Fruit fly (Drosophila melanogaster) whole organism, embryonic: ENCODE data around the gene CG6294.
A peak's percentile ranks its signal among the peaks of the same experiment; 100 is the strongest.

Experiments
- ATbp ChIP-seq: fragments of 200-800 bp; sonication (Bioruptor generic); optimal IDR thresholded peaks from 2 replicates; lab custom pipeline; 2017; ENCODE audit warnings: missing biosample characterization, mild to moderate bottlenecking, missing genetic modification characterization, missing genetic modification reagents
- Asciz ChIP-seq: fragments of 200-800 bp; sonication (Bioruptor generic); optimal IDR thresholded peaks from 2 replicates; lab custom pipeline; 2017; ENCODE audit warnings: missing biosample characterization, mild to moderate bottlenecking, missing genetic modification characterization, missing genetic modification reagents
- Atf-2 ChIP-seq: fragments of 200-800 bp; sonication (Bioruptor generic); optimal IDR thresholded peaks from 2 replicates; lab custom pipeline; 2016; ENCODE audit warnings: missing biosample characterization, missing genetic modification characterization
- CG12659 ChIP-seq: fragments of 200-800 bp; sonication (Bioruptor generic); optimal IDR thresholded peaks from 3 replicates; lab custom pipeline; 2017; ENCODE audit warnings: mild to moderate bottlenecking, missing biosample characterization, missing genetic modification reagents, missing genetic modification characterization
- CG16863 ChIP-seq: fragments of 200-800 bp; sonication (Bioruptor generic); optimal IDR thresholded peaks from 3 replicates; lab custom pipeline; 2016; ENCODE audit warnings: missing biosample characterization, missing genetic modification characterization
- CG17359 ChIP-seq: fragments of 200-800 bp; sonication (Bioruptor generic); optimal IDR thresholded peaks from 3 replicates; lab custom pipeline; 2018; ENCODE audit warnings: missing biosample characterization, mild to moderate bottlenecking, missing genetic modification characterization, moderate library complexity
- CG17361 ChIP-seq: fragments of 200-800 bp; sonication (Bioruptor generic); IDR thresholded peaks from 3 replicates; pipeline ENCODE4 v1.3.6; 2022; ENCODE audit warnings: missing biosample characterization, missing genetic modification characterization
- CG2116 ChIP-seq: fragments of 200-800 bp; sonication (Bioruptor generic); optimal IDR thresholded peaks from 3 replicates; lab custom pipeline; 2018; ENCODE audit warnings: missing biosample characterization, mild to moderate bottlenecking, missing genetic modification characterization
- CG2199 ChIP-seq: fragments of 200-800 bp; sonication (Bioruptor generic); IDR thresholded peaks from 3 replicates; pipeline ENCODE4 v1.3.6; 2022; ENCODE audit warnings: missing biosample characterization, missing genetic modification characterization
- CG2678 ChIP-seq: fragments of 200-800 bp; sonication (Bioruptor generic); optimal IDR thresholded peaks from 3 replicates; lab custom pipeline; 2019; ENCODE audit warnings: missing biosample characterization, mild to moderate bottlenecking, missing genetic modification characterization, moderate library complexity
- CG3407 ChIP-seq: fragments of 200-800 bp; sonication (Bioruptor generic); optimal IDR thresholded peaks from 2 replicates; lab custom pipeline; 2018; ENCODE audit warnings: missing biosample characterization, mild to moderate bottlenecking, missing genetic modification characterization
- CG4404 ChIP-seq: fragments of 200-800 bp; sonication (Bioruptor generic); IDR thresholded peaks from 2 replicates; pipeline ENCODE4 v1.3.6; 2022; ENCODE audit warnings: missing biosample characterization, missing genetic modification characterization
- CG4730 ChIP-seq: fragments of 200-800 bp; sonication (Bioruptor generic); IDR thresholded peaks from 2 replicates; pipeline ENCODE4 v1.3.6; 2022; ENCODE audit warnings: missing biosample characterization, missing genetic modification characterization
- CG6813 ChIP-seq: fragments of 200-800 bp; sonication (Bioruptor generic); optimal IDR thresholded peaks from 2 replicates; lab custom pipeline; 2017; ENCODE audit warnings: missing biosample characterization, missing genetic modification characterization, mild to moderate bottlenecking, moderate library complexity, missing genetic modification reagents
- CTCF ChIP-seq: fragments of 200-800 bp; sonication (Bioruptor generic); optimal IDR thresholded peaks from 2 replicates; lab custom pipeline; 2017; ENCODE audit warnings: missing biosample characterization, mild to moderate bottlenecking, missing genetic modification characterization, moderate library complexity
- Deaf1 ChIP-seq: fragments of 200-800 bp; optimal IDR thresholded peaks from 3 replicates; lab custom pipeline; 2019; ENCODE audit warnings: missing biosample characterization, mild to moderate bottlenecking, missing genetic modification characterization, moderate library complexity
- Dfd ChIP-seq, 2 experiments: fragments of >200 bp; optimal IDR thresholded peaks; 2 replicates each; lab custom pipeline; 2017; ENCODE audit warnings: missing biosample characterization in 2 of 2, missing genetic modification characterization in 2 of 2
- Dref ChIP-seq: fragments of 200-800 bp; sonication (Bioruptor generic); IDR thresholded peaks from 2 replicates; pipeline ENCODE4 v1.3.6; 2022; ENCODE audit warnings: missing biosample characterization, missing genetic modification characterization
- Gsc ChIP-seq: fragments of 200-800 bp; sonication (Bioruptor generic); IDR thresholded peaks from 2 replicates; pipeline ENCODE4 v1.3.6; 2022; ENCODE audit warnings: missing biosample characterization, missing genetic modification characterization
- Lpt ChIP-seq: fragments of >200 bp; optimal IDR thresholded peaks from 2 replicates; lab custom pipeline; 2018; ENCODE audit warnings: missing biosample characterization, missing genetic modification characterization
- MTF-1 ChIP-seq: fragments of 200-800 bp; sonication (Bioruptor generic); optimal IDR thresholded peaks from 2 replicates; lab custom pipeline; 2018; ENCODE audit warnings: missing biosample characterization, mild to moderate bottlenecking, missing genetic modification characterization, borderline replicate concordance
- Sry-β ChIP-seq: fragments of 200-800 bp; sonication (Bioruptor generic); optimal IDR thresholded peaks from 2 replicates; lab custom pipeline; 2018; ENCODE audit warnings: missing biosample characterization, mild to moderate bottlenecking, missing genetic modification characterization, moderate library complexity
- Stat92E ChIP-seq, 3 experiments: fragments of >200 bp in 2 of 3; fragments of 200-800 bp in 1 of 3; sonication (Bioruptor generic) in 1 of 3; optimal IDR thresholded peaks; 2 replicates each; lab custom pipeline; 2017 to 2019; ENCODE audit warnings: missing biosample characterization in 3 of 3, missing genetic modification characterization in 3 of 3, mild to moderate bottlenecking in 1 of 3, moderate library complexity in 1 of 3
- Taf1 ChIP-seq: fragments of 200-800 bp; sonication (Bioruptor generic); IDR thresholded peaks from 2 replicates; pipeline ENCODE4 v1.3.6; 2022; ENCODE audit warnings: missing biosample characterization, missing genetic modification characterization
- Vsx1 ChIP-seq: fragments of 200-800 bp; sonication (Bioruptor generic); optimal IDR thresholded peaks from 2 replicates; lab custom pipeline; 2017; ENCODE audit warnings: missing biosample characterization, mild to moderate bottlenecking, missing genetic modification characterization, missing genetic modification reagents
- ara ChIP-seq: fragments of 200-800 bp; sonication (Bioruptor generic); IDR thresholded peaks from 2 replicates; pipeline ENCODE4 v1.3.6; 2022; ENCODE audit warnings: missing biosample characterization, missing genetic modification characterization
- az2 ChIP-seq: fragments of 200-800 bp; sonication (Bioruptor generic); optimal IDR thresholded peaks from 3 replicates; lab custom pipeline; 2016; ENCODE audit warnings: missing biosample characterization, missing genetic modification characterization
- bab2 ChIP-seq: fragments of 200-800 bp; sonication (Bioruptor generic); optimal IDR thresholded peaks from 2 replicates; lab custom pipeline; 2016; ENCODE audit warnings: missing biosample characterization, missing genetic modification characterization
- bigmax ChIP-seq: fragments of 200-800 bp; sonication (Bioruptor generic); optimal IDR thresholded peaks from 2 replicates; lab custom pipeline; 2018; ENCODE audit warnings: missing biosample characterization, mild to moderate bottlenecking, missing genetic modification characterization
- chm ChIP-seq: fragments of 200-800 bp; sonication (Bioruptor generic); IDR thresholded peaks from 2 replicates; pipeline ENCODE4 v1.3.6; 2022; ENCODE audit warnings: missing biosample characterization, missing genetic modification characterization
- chn ChIP-seq: fragments of 200-800 bp; sonication (Bioruptor generic); optimal IDR thresholded peaks from 2 replicates; lab custom pipeline; 2016; ENCODE audit warnings: missing biosample characterization, missing genetic modification characterization
- ci ChIP-seq: fragments of 200-800 bp; sonication (Bioruptor generic); IDR thresholded peaks from 3 replicates; pipeline ENCODE4 v1.3.6; 2022; ENCODE audit warnings: missing biosample characterization, missing genetic modification characterization
- danr ChIP-seq: fragments of 200-800 bp; sonication (Bioruptor generic); IDR thresholded peaks from 2 replicates; pipeline ENCODE4 v1.3.6; 2022; ENCODE audit warnings: missing biosample characterization, missing genetic modification characterization
- dimm ChIP-seq: fragments of 200-800 bp; sonication (Bioruptor generic); IDR thresholded peaks from 2 replicates; pipeline ENCODE4 v1.3.6; 2022; ENCODE audit warnings: missing biosample characterization, missing genetic modification characterization
- ems ChIP-seq: fragments of 200-800 bp; sonication (Bioruptor generic); optimal IDR thresholded peaks from 3 replicates; lab custom pipeline; 2016; ENCODE audit warnings: missing biosample characterization, missing genetic modification characterization
- fd102C ChIP-seq: fragments of 200-800 bp; sonication (Bioruptor generic); optimal IDR thresholded peaks from 2 replicates; lab custom pipeline; 2018; ENCODE audit warnings: missing biosample characterization, mild to moderate bottlenecking, missing genetic modification characterization, moderate library complexity
- fu2 ChIP-seq: fragments of 200-800 bp; sonication (Bioruptor generic); optimal IDR thresholded peaks from 2 replicates; lab custom pipeline; 2016; ENCODE audit warnings: missing biosample characterization, missing genetic modification characterization
- gem ChIP-seq: fragments of 200-800 bp; sonication (Bioruptor generic); optimal IDR thresholded peaks from 2 replicates; lab custom pipeline; 2019; ENCODE audit warnings: missing biosample characterization, mild to moderate bottlenecking, missing genetic modification characterization, moderate library complexity
- jigr1 ChIP-seq: fragments of 200-800 bp; sonication (Bioruptor generic); IDR thresholded peaks from 3 replicates; pipeline ENCODE4 v1.3.6; 2022; ENCODE audit warnings: missing biosample characterization, missing genetic modification characterization
- pros ChIP-seq: fragments of 200-800 bp; sonication (Bioruptor generic); optimal IDR thresholded peaks from 3 replicates; lab custom pipeline; 2019; ENCODE audit warnings: missing biosample characterization, mild to moderate bottlenecking, missing genetic modification characterization, moderate library complexity
- sens ChIP-seq: fragments of 200-800 bp; sonication (Bioruptor generic); peaks from one replicate; lab custom pipeline; 2016; ENCODE audit warnings: missing biosample characterization, missing genetic modification characterization
- sima ChIP-seq: fragments of 200-800 bp; sonication (Bioruptor generic); optimal IDR thresholded peaks from 2 replicates; lab custom pipeline; 2016; ENCODE audit warnings: missing biosample characterization, missing genetic modification characterization
- sob ChIP-seq: fragments of 200-800 bp; sonication (Bioruptor generic); IDR thresholded peaks from 2 replicates; pipeline ENCODE4 v1.3.6; 2022; ENCODE audit warnings: missing biosample characterization, missing genetic modification characterization
- sqz ChIP-seq: fragments of 200-800 bp; sonication (Bioruptor generic); optimal IDR thresholded peaks from 3 replicates; lab custom pipeline; 2018; ENCODE audit warnings: missing biosample characterization, mild to moderate bottlenecking, missing genetic modification characterization
- stc ChIP-seq: fragments of 200-800 bp; sonication (Bioruptor generic); IDR thresholded peaks from 2 replicates; pipeline ENCODE4 v1.3.6; 2022; ENCODE audit warnings: missing biosample characterization, missing genetic modification characterization
- sug ChIP-seq: fragments of 200-800 bp; optimal IDR thresholded peaks from 2 replicates; lab custom pipeline; 2019; ENCODE audit warnings: missing biosample characterization, mild to moderate bottlenecking, missing genetic modification characterization, moderate library complexity
- vnd ChIP-seq: fragments of 200-800 bp; sonication (Bioruptor generic); IDR thresholded peaks from 3 replicates; pipeline ENCODE4 v1.3.6; 2022; ENCODE audit warnings: missing biosample characterization, missing genetic modification characterization; ENCODE audit not compliant: partially characterized antibody
- wek ChIP-seq: fragments of 200-800 bp; sonication (Bioruptor generic); optimal IDR thresholded peaks from 3 replicates; lab custom pipeline; 2018; ENCODE audit warnings: missing biosample characterization, mild to moderate bottlenecking, missing genetic modification characterization, moderate library complexity

CG6294 gene

dm6 chrX:15495600-15496379, 33.3 kb downstream of the CG6294 start:
- no peak for TF ChIP-seq ara
- TF ChIP-seq sens (GFP tag; lab: Kevin White, UChicago) = peak; percentile 50
- no peak for TF ChIP-seq pros (GFP tag; lab: Kevin White, UChicago)
- TF ChIP-seq gem (tag; lab: Kevin White, UChicago) = peak; percentile 7
- TF ChIP-seq Vsx1 = peak; percentile 13
- TF ChIP-seq wek (GFP tag; lab: Kevin White, UChicago) = peak; percentile 4
- no peak for TF ChIP-seq CG4404 (GFP tag; lab: Robert Waterston, UW)
- no peak for TF ChIP-seq Sry-β (GFP tag; lab: Kevin White, UChicago)
- no peak for TF ChIP-seq fu2 (GFP tag; lab: Kevin White, UChicago)
- TF ChIP-seq dimm (GFP tag; lab: Robert Waterston, UW) = no peak
- TF ChIP-seq bab2 (GFP tag; lab: Kevin White, UChicago) = no peak
- TF ChIP-seq chm (GFP tag; lab: Robert Waterston, UW) = peak; percentile 27; the same call in 1 of the 2 replicates
- no peak for TF ChIP-seq Gsc (GFP tag; lab: Robert Waterston, UW)
- TF ChIP-seq CG2678 = peak; percentile 1
- TF ChIP-seq vnd (GFP tag; lab: Robert Waterston, UW) = no peak
- TF ChIP-seq Taf1 (GFP tag; lab: Robert Waterston, UW) = no peak
- no peak for TF ChIP-seq chn (GFP tag; lab: Kevin White, UChicago)
- TF ChIP-seq az2 (GFP tag; lab: Kevin White, UChicago) = no peak
- no peak for TF ChIP-seq Dref (GFP tag; lab: Robert Waterston, UW)
- TF ChIP-seq sob (GFP tag; lab: Robert Waterston, UW) = no peak
- no peak for TF ChIP-seq danr (GFP tag; lab: Robert Waterston, UW)
- no peak for TF ChIP-seq Stat92E (GFP tag; optimal IDR thresholded peaks at IDR 0.05; lab: Kevin White, UChicago)
- peak; percentile 11 for TF ChIP-seq CG3407 (GFP tag; lab: Kevin White, UChicago)
- TF ChIP-seq Atf-2 (GFP tag; lab: Kevin White, UChicago) = no peak
- peak; percentile 20 for TF ChIP-seq CG17359 (tag; lab: Kevin White, UChicago)
- peak; percentile 4 for TF ChIP-seq sqz (GFP tag; lab: Kevin White, UChicago)
- TF ChIP-seq bigmax = no peak
- peak; percentile 46 for TF ChIP-seq Asciz
- peak; percentile 76 for TF ChIP-seq Deaf1 (tag; lab: Kevin White, UChicago)
- TF ChIP-seq sug = no peak
- TF ChIP-seq MTF-1 (GFP tag; lab: Kevin White, UChicago) = no peak
- no peak for TF ChIP-seq CG16863 (GFP tag; lab: Kevin White, UChicago)
- TF ChIP-seq CG17361 = no peak
- TF ChIP-seq stc = no peak
- no peak for TF ChIP-seq ems
- no peak for TF ChIP-seq CG4730 (GFP tag; lab: Robert Waterston, UW)
- 0 out of 3 replicates have a peak, but pooled peaks have one; percentile 30 for TF ChIP-seq ci (GFP tag; lab: Robert Waterston, UW)
- no peak for TF ChIP-seq Lpt
- TF ChIP-seq Dfd (GFP tag; optimal IDR thresholded peaks at IDR 0.05; lab: Kevin White, UChicago) = no peak
- TF ChIP-seq jigr1 (GFP tag; lab: Robert Waterston, UW) = no peak
- no peak for TF ChIP-seq fd102C (GFP tag; lab: Kevin White, UChicago)
- no peak for TF ChIP-seq CG12659
- TF ChIP-seq CTCF (GFP tag; lab: Kevin White, UChicago) = no peak
- no peak for TF ChIP-seq CG2116
- peak; percentile 4 for TF ChIP-seq CG6813 (GFP tag; lab: Kevin White, UChicago)
- no peak for TF ChIP-seq sima (GFP tag; lab: Kevin White, UChicago)
- peak; percentile 97 for TF ChIP-seq CG2199 (GFP tag; lab: Robert Waterston, UW)
- peak; percentile 36 for TF ChIP-seq ATbp (GFP tag; lab: Kevin White, UChicago)
